In the genomic region with DNA sequence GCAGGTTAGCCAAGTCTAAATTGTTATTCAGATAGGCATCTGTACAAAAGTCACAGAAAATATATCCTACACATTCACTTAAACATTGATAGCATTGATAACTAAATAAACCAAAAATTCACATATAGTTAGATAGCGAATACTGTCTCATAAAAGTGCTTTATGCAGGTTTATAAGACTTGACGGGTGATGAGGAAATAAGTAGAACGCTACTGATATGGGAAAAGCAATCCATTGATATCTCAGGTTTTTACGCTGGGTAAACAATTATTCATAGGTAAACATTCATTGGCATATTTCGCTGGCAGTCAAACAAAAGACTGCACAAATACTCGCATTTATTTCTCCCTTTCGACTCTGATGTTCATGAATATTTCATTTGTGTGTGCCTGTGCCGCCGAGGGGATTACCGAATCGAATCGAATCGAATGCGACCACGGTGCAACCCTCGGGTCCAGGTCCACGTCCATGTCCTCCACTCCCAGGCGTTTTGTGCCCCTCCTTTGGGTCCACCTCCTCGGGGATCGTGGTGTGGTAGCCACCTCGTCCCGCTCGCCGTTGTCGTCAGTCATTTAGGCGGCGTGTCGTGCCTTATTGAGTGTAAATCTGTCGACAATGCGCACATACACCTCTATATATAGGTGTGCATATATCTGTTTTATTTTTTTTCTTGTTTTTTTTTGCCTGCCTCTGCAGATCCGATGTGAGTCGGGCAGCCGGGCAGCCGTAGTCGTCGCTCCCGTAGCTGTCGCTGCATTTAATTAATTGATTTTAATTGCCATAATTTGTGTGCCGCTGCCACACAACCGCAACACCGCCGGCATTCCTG, we compare ENCODE assay signal across 5 fruit fly cellular contexts.
TF ChIP-seq lines count a peak whose summit lies in the region.

No protein-coding gene starts in this region.

- no peak for TF ChIP-seq CTCF in whole organism, embryonic (GFP tag; optimal IDR thresholded peaks at IDR 0.05; lab: Kevin White, UChicago)

TF ChIP-seq in whole organism, adult, 20 proteins besides CTCF, POLR2A, EP300 and RAD21:
- peak; percentile 59 for TF ChIP-seq tj (GFP tag; optimal IDR thresholded peaks at IDR 0.05; lab: Kevin White, UChicago)
- TF ChIP-seq pad (GFP tag; optimal IDR thresholded peaks at IDR 0.05; lab: Kevin White, UChicago), result no peak
- TF ChIP-seq Hr96 (GFP tag; optimal IDR thresholded peaks at IDR 0.05; lab: Kevin White, UChicago), result peak; percentile 8
- TF ChIP-seq CG12768 (GFP tag; optimal IDR thresholded peaks at IDR 0.05; lab: Kevin White, UChicago), result peak; percentile 50
- TF ChIP-seq CG14711 (tag; optimal IDR thresholded peaks at IDR 0.05; lab: Kevin White, UChicago), result no peak

TF ChIP-seq in whole organism, embryonic, 481 proteins besides CTCF, POLR2A, EP300 and RAD21 (continues in another document):
- TF ChIP-seq CG43689 (GFP tag; IDR thresholded peaks at IDR 0.05; lab: Robert Waterston, UW), result no peak
- no peak for TF ChIP-seq danr (GFP tag; IDR thresholded peaks at IDR 0.05; lab: Robert Waterston, UW)
- no peak for TF ChIP-seq bowl (GFP tag; IDR thresholded peaks at IDR 0.05; lab: Robert Waterston, UW)
- TF ChIP-seq CG11723 (GFP tag; optimal IDR thresholded peaks at IDR 0.05; lab: Kevin White, UChicago), result no peak
- no peak for TF ChIP-seq Dbx (GFP tag; IDR thresholded peaks at IDR 0.05; lab: Robert Waterston, UW)
- no peak for TF ChIP-seq CG1602 (GFP tag; optimal IDR thresholded peaks at IDR 0.05; lab: Kevin White, UChicago)
- TF ChIP-seq caup (GFP tag; optimal IDR thresholded peaks at IDR 0.05; lab: Kevin White, UChicago; ENCODE audit: severe bottlenecking), result no peak
- TF ChIP-seq stc (GFP tag; IDR thresholded peaks at IDR 0.05; lab: Robert Waterston, UW), result no peak
- TF ChIP-seq nom (GFP tag; optimal IDR thresholded peaks at IDR 0.05; lab: Kevin White, UChicago), result peak; percentile 18
- no peak for TF ChIP-seq CG18599 (GFP tag; optimal IDR thresholded peaks at IDR 0.05; lab: Kevin White, UChicago)
- 0 out of 3 replicates have a peak, but pooled peaks have one; percentile 13 for TF ChIP-seq zfh1 (GFP tag; IDR thresholded peaks at IDR 0.05; lab: Robert Waterston, UW)
- no peak for TF ChIP-seq CG2889 (GFP tag; IDR thresholded peaks at IDR 0.05; lab: Robert Waterston, UW)
- no peak for TF ChIP-seq repo (GFP tag; optimal IDR thresholded peaks at IDR 0.05; lab: Kevin White, UChicago)
- no peak for TF ChIP-seq emc (GFP tag; optimal IDR thresholded peaks at IDR 0.05; lab: Kevin White, UChicago)
- TF ChIP-seq CG1832 (GFP tag; optimal IDR thresholded peaks at IDR 0.05; lab: Kevin White, UChicago), result no peak
- TF ChIP-seq mam (GFP tag; optimal IDR thresholded peaks at IDR 0.05; lab: Kevin White, UChicago), result no peak
- TF ChIP-seq vvl (GFP tag; IDR thresholded peaks at IDR 0.05; lab: Robert Waterston, UW), result peak; percentile 33; the same call in 1 of the 2 replicates
- TF ChIP-seq CG1603 (tag; optimal IDR thresholded peaks at IDR 0.05; lab: Kevin White, UChicago), result no peak
- no peak for TF ChIP-seq CG31365 (tag; optimal IDR thresholded peaks at IDR 0.05; lab: Kevin White, UChicago)

TF ChIP-seq in whole organism, prepupa, 60 proteins besides CTCF, POLR2A, EP300 and RAD21 (continues in another document):
- no peak for TF ChIP-seq CG1621 (tag; optimal IDR thresholded peaks at IDR 0.05; lab: Kevin White, UChicago)
- TF ChIP-seq Lpt (GFP tag; optimal IDR thresholded peaks at IDR 0.05; lab: Kevin White, UChicago), result peak; percentile 43
- TF ChIP-seq CG8319 (GFP tag; optimal IDR thresholded peaks at IDR 0.05; lab: Kevin White, UChicago), result peak; percentile 16
- TF ChIP-seq Smox (GFP tag; optimal IDR thresholded peaks at IDR 0.05; lab: Kevin White, UChicago), result peak; percentile 21
- no peak for TF ChIP-seq eg (GFP tag; IDR thresholded peaks at IDR 0.05; lab: Robert Waterston, UW)
- TF ChIP-seq CG32006 (GFP tag; optimal IDR thresholded peaks at IDR 0.05; lab: Kevin White, UChicago), result peak; percentile 69
- no peak; the same call in 2 of the 3 replicates for TF ChIP-seq CG8119 (GFP tag; IDR thresholded peaks at IDR 0.05; lab: Robert Waterston, UW)
- TF ChIP-seq Eip75B (GFP tag; optimal IDR thresholded peaks at IDR 0.05; lab: Kevin White, UChicago), result no peak
- peak; percentile 44 for TF ChIP-seq Hr39 (GFP tag; optimal IDR thresholded peaks at IDR 0.05; lab: Kevin White, UChicago)
- TF ChIP-seq Met (GFP tag; optimal IDR thresholded peaks at IDR 0.05; lab: Kevin White, UChicago), result peak; percentile 19
- no peak for TF ChIP-seq Eip93F (GFP tag; optimal IDR thresholded peaks at IDR 0.05; lab: Kevin White, UChicago)
- TF ChIP-seq CG6276 (GFP tag; optimal IDR thresholded peaks at IDR 0.05; lab: Kevin White, UChicago), result peak; percentile 17
- TF ChIP-seq Hr4 (GFP tag; optimal IDR thresholded peaks at IDR 0.05; lab: Kevin White, UChicago), result peak; percentile 55
- TF ChIP-seq spab (GFP tag; optimal IDR thresholded peaks at IDR 0.05; lab: Kevin White, UChicago), result peak; percentile 35
- TF ChIP-seq Gug (GFP tag; IDR thresholded peaks at IDR 0.05; lab: Robert Waterston, UW), result peak; percentile 17; the same call in 1 of the 2 replicates
- no peak for TF ChIP-seq CG7368 (GFP tag; optimal IDR thresholded peaks at IDR 0.05; lab: Kevin White, UChicago)
- TF ChIP-seq CG11762 (GFP tag; optimal IDR thresholded peaks at IDR 0.05; lab: Kevin White, UChicago; ENCODE audit: insufficient read depth), result peak; percentile 28
- peak; percentile 56 for TF ChIP-seq pdm3 (GFP tag; optimal IDR thresholded peaks at IDR 0.05; lab: Kevin White, UChicago)
- TF ChIP-seq fkh (GFP tag; optimal IDR thresholded peaks at IDR 0.05; lab: Kevin White, UChicago), result no peak

TF ChIP-seq in whole organism, pupa, 21 proteins besides CTCF, POLR2A, EP300 and RAD21:
- TF ChIP-seq CG34367 (tag; optimal IDR thresholded peaks at IDR 0.05; lab: Kevin White, UChicago), result peak; percentile 11
- TF ChIP-seq Snoo (tag; optimal IDR thresholded peaks at IDR 0.05; lab: Kevin White, UChicago), result peak; percentile 8
- peak; percentile 40; the same call in 1 of the 3 replicates for TF ChIP-seq CG4496 (GFP tag; IDR thresholded peaks at IDR 0.05; lab: Robert Waterston, UW)
- peak; percentile 15 for TF ChIP-seq CG17806 (tag; optimal IDR thresholded peaks at IDR 0.05; lab: Kevin White, UChicago)
- no peak for TF ChIP-seq Pif1B (GFP tag; optimal IDR thresholded peaks at IDR 0.05; lab: Kevin White, UChicago)
- peak; percentile 33; the same call in 1 of the 2 replicates for TF ChIP-seq Ets98B (GFP tag; IDR thresholded peaks at IDR 0.05; lab: Robert Waterston, UW)
- TF ChIP-seq EcR (GFP tag; optimal IDR thresholded peaks at IDR 0.05; lab: Kevin White, UChicago), result peak; percentile 67
- no peak; the same call in 2 of the 3 replicates for TF ChIP-seq fd96Ca (GFP tag; IDR thresholded peaks at IDR 0.05; lab: Robert Waterston, UW)
- no peak for TF ChIP-seq gl (tag; optimal IDR thresholded peaks at IDR 0.05; lab: Kevin White, UChicago)
- TF ChIP-seq Pif1A (GFP tag; optimal IDR thresholded peaks at IDR 0.05; lab: Kevin White, UChicago), result peak; percentile 41
- peak; percentile 52 for TF ChIP-seq CG8159 (tag; optimal IDR thresholded peaks at IDR 0.05; lab: Kevin White, UChicago)
- TF ChIP-seq rn (GFP tag; IDR thresholded peaks at IDR 0.05; lab: Robert Waterston, UW), result no peak
- peak; percentile 19 for TF ChIP-seq CG8301 (tag; optimal IDR thresholded peaks at IDR 0.05; lab: Kevin White, UChicago)
- TF ChIP-seq D1 (tag; optimal IDR thresholded peaks at IDR 0.05; lab: Kevin White, UChicago), result no peak
- TF ChIP-seq CG13204 (GFP tag; optimal IDR thresholded peaks at IDR 0.05; lab: Kevin White, UChicago), result peak; percentile 79
- no peak for TF ChIP-seq CG12605 (GFP tag; IDR thresholded peaks at IDR 0.05; lab: Robert Waterston, UW)
- TF ChIP-seq CG32121 (GFP tag; IDR thresholded peaks at IDR 0.05; lab: Robert Waterston, UW), result no peak
- peak; percentile 37 for TF ChIP-seq CG9948 (tag; optimal IDR thresholded peaks at IDR 0.05; lab: Kevin White, UChicago)
- no peak for TF ChIP-seq CG10348 (GFP tag; IDR thresholded peaks at IDR 0.05; lab: Robert Waterston, UW)
- TF ChIP-seq CG15710 (tag; optimal IDR thresholded peaks at IDR 0.05; lab: Kevin White, UChicago), result peak; percentile 26
- peak; percentile 40 for TF ChIP-seq CG14655 (GFP tag; optimal IDR thresholded peaks at IDR 0.05; lab: Kevin White, UChicago)

TF ChIP-seq in whole organism, wandering third instar larva, 38 proteins besides CTCF, POLR2A, EP300 and RAD21:
- TF ChIP-seq h (GFP tag; optimal IDR thresholded peaks at IDR 0.05; lab: Kevin White, UChicago), result peak; percentile 19
- no peak for TF ChIP-seq Rel (GFP tag; optimal IDR thresholded peaks at IDR 0.05; lab: Kevin White, UChicago)
- TF ChIP-seq Rel (tag; optimal IDR thresholded peaks at IDR 0.05; lab: Kevin White, UChicago), result peak; percentile 31
- TF ChIP-seq Hr83 (GFP tag; optimal IDR thresholded peaks at IDR 0.05; lab: Kevin White, UChicago; ENCODE audit: poor library complexity, severe bottlenecking), result peak; percentile 10
- TF ChIP-seq br (GFP tag; optimal IDR thresholded peaks at IDR 0.05; lab: Kevin White, UChicago), result peak; percentile 21
- TF ChIP-seq woc (GFP tag; optimal IDR thresholded peaks at IDR 0.05; lab: Kevin White, UChicago), result peak; percentile 56
- peak; percentile 10 for TF ChIP-seq HLH106 (tag; optimal IDR thresholded peaks at IDR 0.05; lab: Kevin White, UChicago)
- TF ChIP-seq Hr78 (GFP tag; optimal IDR thresholded peaks at IDR 0.05; lab: Kevin White, UChicago), result no peak
- no peak for TF ChIP-seq Hnf4 (GFP tag; optimal IDR thresholded peaks at IDR 0.05; lab: Kevin White, UChicago)
- peak; percentile 16 for TF ChIP-seq psq (GFP tag; optimal IDR thresholded peaks at IDR 0.05; lab: Kevin White, UChicago)
- TF ChIP-seq foxo (GFP tag; optimal IDR thresholded peaks at IDR 0.05; lab: Kevin White, UChicago), result peak in 1 of 2 experiments; percentile 34
- peak; percentile 34 for TF ChIP-seq dmrt93B (GFP tag; optimal IDR thresholded peaks at IDR 0.05; lab: Kevin White, UChicago)
- TF ChIP-seq rgr (GFP tag; optimal IDR thresholded peaks at IDR 0.05; lab: Kevin White, UChicago), result peak; percentile 22
- no peak for TF ChIP-seq Abd-B (GFP tag; optimal IDR thresholded peaks at IDR 0.05; lab: Kevin White, UChicago)
TF ChIP-seq in whole organism, wandering third instar larva: peak in this region for 10.
